Fruit fly (Drosophila melanogaster): ENCODE results near the gene CG10553.

Gene CG10553

DNA sequence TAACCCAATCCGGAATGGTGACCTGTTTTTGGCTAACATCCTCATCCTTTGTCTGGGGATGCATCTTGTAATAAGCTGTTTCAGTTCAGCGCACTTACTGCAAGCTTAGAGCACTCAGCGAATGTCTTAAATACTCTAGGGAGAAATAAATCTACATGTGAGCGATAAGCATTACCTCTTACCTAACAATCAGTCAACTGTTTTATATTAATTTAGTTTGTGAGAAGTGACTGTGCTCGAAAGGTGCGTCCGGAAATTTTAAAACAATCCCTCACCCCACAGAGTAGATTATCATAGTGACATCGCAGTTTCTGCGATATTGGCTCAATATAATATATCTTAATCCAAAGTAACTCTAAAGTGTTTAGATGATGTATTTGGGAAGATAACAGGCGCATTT, at the start of gene CG10553:
TSS of gene CG10553 (minus strand) at position 101 of the 400 bp plus-strand sequence.
- TF ChIP-seq rn (GFP tag; IDR thresholded peaks at IDR 0.05) (no peak), CG12605 (GFP tag; IDR thresholded peaks at IDR 0.05) (no peak), CG8159 (tag; optimal IDR thresholded peaks at IDR 0.05) (no peak), CG4496 (GFP tag; IDR thresholded peaks at IDR 0.05) (no peak), Pif1A (GFP tag; optimal IDR thresholded peaks at IDR 0.05) (no peak), CG17806 (tag; optimal IDR thresholded peaks at IDR 0.05) (no peak), CG13204 (GFP tag; optimal IDR thresholded peaks at IDR 0.05) (no peak), CG34367 (tag; optimal IDR thresholded peaks at IDR 0.05) (no peak), Snoo (tag; optimal IDR thresholded peaks at IDR 0.05) (no peak), CG32121 (GFP tag; IDR thresholded peaks at IDR 0.05) (no peak), CG8301 (tag; optimal IDR thresholded peaks at IDR 0.05) (no peak), EcR (GFP tag; optimal IDR thresholded peaks at IDR 0.05) (no peak), CG14655 (GFP tag; optimal IDR thresholded peaks at IDR 0.05) (no peak)

DNA sequence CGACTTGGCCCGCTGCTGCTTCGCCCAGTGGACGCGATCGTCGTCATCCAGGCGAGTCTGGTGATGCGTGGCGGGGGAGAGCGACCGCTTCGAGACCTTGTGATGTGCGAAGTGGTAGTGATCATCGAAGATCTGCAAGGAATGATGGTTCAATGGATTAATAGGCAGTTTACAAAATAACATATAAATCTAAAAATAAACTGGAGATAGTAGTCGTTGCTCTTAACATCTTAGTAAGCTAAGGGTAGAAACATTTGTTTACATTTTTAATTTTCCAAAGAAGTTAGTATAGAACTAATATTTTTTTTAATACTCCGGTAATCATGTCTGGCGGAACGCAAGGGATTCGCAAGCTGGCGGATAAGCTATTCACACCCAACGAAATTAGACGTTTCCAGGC, 40.1 kb upstream of the CG10553 start, which contains the start of gene ND-49L:
TSS of gene ND-49L (plus strand) at position 301 of the 400 bp plus-strand sequence.
- no peak for TF ChIP-seq CG4496 (GFP tag; IDR thresholded peaks at IDR 0.05)
- no peak for TF ChIP-seq CG12605 (GFP tag; IDR thresholded peaks at IDR 0.05)
- TF ChIP-seq CG8159 (tag; optimal IDR thresholded peaks at IDR 0.05): no peak
- no peak for TF ChIP-seq rn (GFP tag; IDR thresholded peaks at IDR 0.05)
- TF ChIP-seq CG13204 (GFP tag; optimal IDR thresholded peaks at IDR 0.05): no peak
- TF ChIP-seq CG32121 (GFP tag; IDR thresholded peaks at IDR 0.05): no peak

DNA sequence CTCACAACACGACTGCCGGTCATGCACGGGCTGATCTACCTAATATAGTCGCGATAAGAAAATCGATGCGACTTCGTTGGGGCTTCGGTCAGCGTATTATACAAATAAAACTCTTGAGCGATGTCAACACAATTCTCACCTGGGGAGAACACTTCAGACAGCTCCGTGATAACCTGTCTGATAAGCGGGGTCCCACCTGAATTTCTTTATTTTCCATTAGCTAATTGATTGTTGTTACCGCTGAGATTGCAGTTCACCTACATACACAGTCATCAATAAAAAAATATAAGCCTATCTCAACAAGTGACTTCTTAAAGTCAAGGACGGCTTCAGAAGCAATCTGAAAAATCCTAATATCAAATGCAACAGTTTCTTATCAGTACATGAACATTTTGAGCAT, 29.0 kb upstream of the CG10553 start, which contains the start of gene tobi:
TSS of gene tobi (minus strand) at position 23 of the 400 bp plus-strand sequence.
- TF ChIP-seq fd96Ca (GFP tag; IDR thresholded peaks at IDR 0.05) (no peak), CG12605 (GFP tag; IDR thresholded peaks at IDR 0.05) (no peak), CG10348 (GFP tag; IDR thresholded peaks at IDR 0.05) (no peak), CG13204 (GFP tag; optimal IDR thresholded peaks at IDR 0.05) (no peak), CG14655 (GFP tag; optimal IDR thresholded peaks at IDR 0.05) (no peak), D1 (tag; optimal IDR thresholded peaks at IDR 0.05) (no peak), CG4496 (GFP tag; IDR thresholded peaks at IDR 0.05) (no peak), CG9948 (tag; optimal IDR thresholded peaks at IDR 0.05) (no peak), Ets98B (GFP tag; IDR thresholded peaks at IDR 0.05) (no peak), CG32121 (GFP tag; IDR thresholded peaks at IDR 0.05) (no peak), EcR (GFP tag; optimal IDR thresholded peaks at IDR 0.05) (no peak), rn (GFP tag; IDR thresholded peaks at IDR 0.05) (no peak), Snoo (tag; optimal IDR thresholded peaks at IDR 0.05) (no peak), Pif1B (GFP tag; optimal IDR thresholded peaks at IDR 0.05) (no peak), CG8159 (tag; optimal IDR thresholded peaks at IDR 0.05) (no peak), CG8301 (tag; optimal IDR thresholded peaks at IDR 0.05) (no peak), CG34367 (tag; optimal IDR thresholded peaks at IDR 0.05) (no peak), Pif1A (GFP tag; optimal IDR thresholded peaks at IDR 0.05) (no peak), gl (tag; optimal IDR thresholded peaks at IDR 0.05) (no peak), CG15710 (tag; optimal IDR thresholded peaks at IDR 0.05) (no peak)

DNA sequence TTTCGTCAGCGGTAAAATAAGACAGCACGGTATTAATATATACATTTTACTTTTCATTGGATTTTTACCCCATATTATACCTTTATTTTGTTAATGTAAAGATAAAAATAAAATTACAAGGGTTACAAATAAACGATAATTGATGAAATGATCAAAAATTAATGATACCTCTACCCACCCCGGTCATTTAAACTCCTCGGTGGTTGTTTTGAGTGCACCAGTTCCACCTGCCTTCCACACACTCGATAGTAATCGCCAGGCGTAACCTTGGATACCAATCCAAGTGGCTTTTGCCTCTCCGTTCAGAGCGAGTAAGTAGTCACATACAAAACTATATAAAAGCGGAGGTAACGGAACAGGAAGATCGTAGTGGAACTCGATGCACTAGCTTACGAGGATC, 22.0 kb upstream of the CG10553 start, which contains the start of gene rha:
TSS of gene rha (plus strand) at position 301 of the 400 bp plus-strand sequence.
- TF ChIP-seq rn (GFP tag; IDR thresholded peaks at IDR 0.05) (no peak), CG4496 (GFP tag; IDR thresholded peaks at IDR 0.05) (no peak), gl (tag; optimal IDR thresholded peaks at IDR 0.05) (no peak), D1 (tag; optimal IDR thresholded peaks at IDR 0.05) (no peak), CG32121 (GFP tag; IDR thresholded peaks at IDR 0.05) (no peak), CG15710 (tag; optimal IDR thresholded peaks at IDR 0.05) (no peak), Pif1A (GFP tag; optimal IDR thresholded peaks at IDR 0.05) (no peak), Pif1B (GFP tag; optimal IDR thresholded peaks at IDR 0.05) (no peak), CG34367 (tag; optimal IDR thresholded peaks at IDR 0.05) (no peak), CG8301 (tag; optimal IDR thresholded peaks at IDR 0.05) (no peak), CG8159 (tag; optimal IDR thresholded peaks at IDR 0.05) (no peak), CG13204 (GFP tag; optimal IDR thresholded peaks at IDR 0.05) (no peak), EcR (GFP tag; optimal IDR thresholded peaks at IDR 0.05) (no peak), Ets98B (GFP tag; IDR thresholded peaks at IDR 0.05) (no peak), CG14655 (GFP tag; optimal IDR thresholded peaks at IDR 0.05) (no peak), fd96Ca (GFP tag; IDR thresholded peaks at IDR 0.05) (no peak), CG9948 (tag; optimal IDR thresholded peaks at IDR 0.05) (no peak)

DNA sequence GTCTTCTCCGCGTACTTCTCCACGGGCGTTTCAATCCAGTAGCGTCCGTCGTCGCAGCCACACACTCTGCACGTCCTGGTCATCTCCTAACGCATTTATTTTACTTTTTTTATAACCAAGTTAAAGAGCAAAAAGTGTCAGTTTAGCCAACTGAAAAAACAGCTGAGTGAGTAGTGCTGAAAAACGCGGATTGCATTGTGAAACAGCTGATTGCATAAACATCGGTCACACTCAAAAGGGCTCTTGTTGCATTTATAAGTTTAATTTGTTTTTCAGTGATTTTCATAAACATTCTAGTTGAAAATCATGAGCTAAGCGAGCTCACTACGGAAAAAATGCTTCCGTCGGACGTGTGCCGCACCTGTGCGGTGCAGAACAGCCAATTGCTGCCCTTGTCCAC, 17.2 kb upstream of the CG10553 start, which contains the start of the genes CG10669 and CG11902:
TSS of gene CG10669 (minus strand) at position 179 of the 400 bp plus-strand sequence.
TSS of gene CG11902 (plus strand) at position 193 of the 400 bp plus-strand sequence.
- no peak for TF ChIP-seq CG14655 (GFP tag; optimal IDR thresholded peaks at IDR 0.05)
- no peak for TF ChIP-seq Snoo (tag; optimal IDR thresholded peaks at IDR 0.05)
- no peak for TF ChIP-seq Pif1A (GFP tag; optimal IDR thresholded peaks at IDR 0.05)
- no peak for TF ChIP-seq rn (GFP tag; IDR thresholded peaks at IDR 0.05)
- no peak for TF ChIP-seq Ets98B (GFP tag; IDR thresholded peaks at IDR 0.05)
- no peak for TF ChIP-seq CG9948 (tag; optimal IDR thresholded peaks at IDR 0.05)
- TF ChIP-seq CG10348 (GFP tag; IDR thresholded peaks at IDR 0.05): no peak
- TF ChIP-seq CG12605 (GFP tag; IDR thresholded peaks at IDR 0.05): no peak
- TF ChIP-seq CG8159 (tag; optimal IDR thresholded peaks at IDR 0.05): no peak
- no peak for TF ChIP-seq CG15710 (tag; optimal IDR thresholded peaks at IDR 0.05)
- no peak for TF ChIP-seq fd96Ca (GFP tag; IDR thresholded peaks at IDR 0.05)
- TF ChIP-seq CG4496 (GFP tag; IDR thresholded peaks at IDR 0.05): no peak
- TF ChIP-seq Pif1B (GFP tag; optimal IDR thresholded peaks at IDR 0.05): no peak
- no peak for TF ChIP-seq D1 (tag; optimal IDR thresholded peaks at IDR 0.05)
- TF ChIP-seq EcR (GFP tag; optimal IDR thresholded peaks at IDR 0.05): no peak
- no peak for TF ChIP-seq CG13204 (GFP tag; optimal IDR thresholded peaks at IDR 0.05)

DNA sequence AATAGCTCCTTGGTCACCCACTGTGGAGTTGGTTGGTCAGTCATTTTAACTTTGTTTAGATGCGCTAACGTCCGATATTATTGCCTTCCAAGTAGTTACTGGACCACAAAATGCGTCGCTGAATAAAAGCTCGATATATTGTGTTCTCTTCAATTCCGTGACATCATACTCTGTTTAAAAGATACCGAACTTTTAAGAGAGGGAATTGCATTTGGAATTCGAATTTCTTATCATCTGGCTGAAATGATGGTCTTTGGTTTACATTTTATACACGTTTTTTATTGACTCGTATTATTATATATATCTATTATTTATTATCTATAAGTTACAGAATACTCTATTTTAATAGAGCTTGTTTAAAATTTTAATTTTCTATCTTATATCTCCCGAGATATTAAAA, 13.2 kb upstream of the CG10553 start, which contains the start of gene CHKov2:
TSS of gene CHKov2 (minus strand) at position 101 of the 400 bp plus-strand sequence.
- TF ChIP-seq CG15710 (tag; optimal IDR thresholded peaks at IDR 0.05) (no peak), gl (tag; optimal IDR thresholded peaks at IDR 0.05) (no peak), rn (GFP tag; IDR thresholded peaks at IDR 0.05) (no peak), CG10348 (GFP tag; IDR thresholded peaks at IDR 0.05) (no peak), CG13204 (GFP tag; optimal IDR thresholded peaks at IDR 0.05) (no peak), CG32121 (GFP tag; IDR thresholded peaks at IDR 0.05) (no peak), Snoo (tag; optimal IDR thresholded peaks at IDR 0.05) (no peak)
